Worm (Caenorhabditis elegans): ENCODE data around the gene mec-9.

Gene mec-9

DNA sequence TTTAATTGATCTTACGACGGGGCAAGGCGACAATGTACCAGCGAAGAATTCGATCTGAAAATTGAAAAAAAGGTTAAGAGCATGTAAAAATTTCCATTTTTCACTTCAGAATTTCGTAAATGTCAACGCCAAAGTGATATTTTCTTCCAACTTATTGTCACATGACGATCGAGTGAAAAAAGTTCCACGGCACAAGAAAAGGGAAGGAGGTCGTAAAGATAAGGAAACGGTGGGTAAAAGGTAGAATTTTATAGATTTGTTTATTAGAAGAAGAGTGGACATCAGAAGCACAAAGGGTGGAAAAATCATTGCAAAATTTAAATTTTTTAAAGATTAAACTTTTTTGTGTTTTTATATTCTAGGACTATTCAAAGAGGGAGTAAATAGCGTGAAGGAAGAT is 13.0 kb upstream of the mec-9 start:
- TF ChIP-seq him-1 (tag; optimal IDR thresholded peaks at IDR 0.05) (no peak), dao-5 (tag; optimal IDR thresholded peaks at IDR 0.05) (no peak), W03F9.2 (tag; optimal IDR thresholded peaks at IDR 0.05) (no peak)

DNA sequence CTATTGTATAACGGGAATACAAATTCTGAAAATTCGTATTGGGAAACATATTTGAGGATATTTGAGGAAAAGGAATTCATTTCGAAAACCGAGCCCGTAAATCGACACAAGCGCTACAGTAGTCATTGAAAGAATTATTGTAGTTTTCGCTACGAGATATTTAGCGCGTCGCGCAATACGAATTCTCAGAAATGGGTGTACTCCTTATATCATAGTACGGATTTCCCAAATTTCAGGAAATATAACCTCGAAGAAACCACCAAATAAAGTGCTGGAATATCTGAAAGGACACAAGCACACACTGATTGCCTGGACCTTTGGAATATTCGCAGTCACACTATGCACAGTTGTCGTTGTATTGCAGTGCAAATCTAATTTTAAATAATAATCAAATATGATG is 12.5 kb upstream of the mec-9 start:
- TF ChIP-seq him-1 (tag; optimal IDR thresholded peaks at IDR 0.05) = no peak
- no peak for TF ChIP-seq dao-5 (tag; optimal IDR thresholded peaks at IDR 0.05)
- no peak for TF ChIP-seq W03F9.2 (tag; optimal IDR thresholded peaks at IDR 0.05)

DNA sequence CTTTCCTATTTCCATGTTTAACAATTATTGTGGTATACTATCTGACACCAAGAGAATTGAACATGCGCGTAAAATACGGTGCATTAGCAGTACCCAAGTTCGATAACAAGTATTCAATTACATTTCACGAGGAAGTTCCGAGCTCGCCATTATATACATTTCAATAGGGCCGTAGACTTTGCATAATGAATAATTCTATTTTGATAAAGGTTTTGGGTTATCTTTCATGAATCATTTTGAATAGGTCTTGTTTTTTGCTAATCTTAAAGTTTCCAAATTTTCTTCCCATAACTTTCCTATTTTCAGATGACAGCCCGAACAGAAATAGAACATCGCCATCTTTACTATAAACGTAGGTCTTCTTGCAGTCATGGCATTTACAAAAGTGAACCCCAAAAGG is 11.3 kb upstream of the mec-9 start, which contains the start of gene C50H2.13:
C50H2.13 (plus strand) TSS at position 301 of the 400 bp plus-strand sequence.
- TF ChIP-seq him-1 (tag; optimal IDR thresholded peaks at IDR 0.05) (no peak), dao-5 (tag; optimal IDR thresholded peaks at IDR 0.05) (no peak), W03F9.2 (tag; optimal IDR thresholded peaks at IDR 0.05) (no peak)

DNA sequence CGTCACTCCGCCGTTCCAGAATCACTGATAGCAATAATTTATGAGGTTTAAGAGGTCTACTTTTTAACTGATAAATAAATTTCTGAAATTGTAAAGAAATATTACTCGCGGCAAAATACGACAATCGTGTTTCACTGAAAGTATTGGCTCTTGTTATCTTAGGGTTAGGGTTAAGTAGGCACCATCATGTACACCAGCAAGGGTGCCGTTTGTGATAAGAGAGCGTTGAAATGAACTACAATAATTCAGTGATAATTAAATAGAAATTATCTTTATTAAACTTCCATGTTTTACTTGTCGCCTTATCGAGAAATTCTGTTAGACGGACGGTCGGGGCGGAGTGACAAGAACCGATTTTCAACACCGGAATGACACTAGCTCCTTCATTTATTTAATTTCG is 10.7 kb upstream of the mec-9 start:
- TF ChIP-seq him-1 (tag; optimal IDR thresholded peaks at IDR 0.05) = no peak
- no peak for TF ChIP-seq dao-5 (tag; optimal IDR thresholded peaks at IDR 0.05)
- no peak for TF ChIP-seq W03F9.2 (tag; optimal IDR thresholded peaks at IDR 0.05)

DNA sequence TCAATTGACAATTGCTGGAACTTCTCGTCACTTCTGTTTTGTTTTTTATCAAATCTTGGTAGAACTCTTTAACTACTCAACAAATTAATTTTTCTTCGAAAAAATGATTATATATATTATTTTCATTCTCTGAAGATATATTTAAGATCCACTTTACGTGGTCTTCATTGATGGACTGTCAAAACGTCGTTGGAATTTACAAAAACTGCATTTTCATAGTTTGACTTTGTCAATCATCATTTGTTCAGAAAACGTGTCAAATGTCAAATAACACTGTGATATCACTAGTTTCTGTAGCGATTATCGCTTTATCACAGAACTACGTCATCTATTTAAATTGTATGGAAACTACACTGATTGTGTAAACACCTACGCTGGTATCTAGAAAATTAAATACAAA is 9.5 kb upstream of the mec-9 start:
- TF ChIP-seq W03F9.2 (tag; optimal IDR thresholded peaks at IDR 0.05) (no peak), him-1 (tag; optimal IDR thresholded peaks at IDR 0.05) (no peak), dao-5 (tag; optimal IDR thresholded peaks at IDR 0.05) (no peak)

DNA sequence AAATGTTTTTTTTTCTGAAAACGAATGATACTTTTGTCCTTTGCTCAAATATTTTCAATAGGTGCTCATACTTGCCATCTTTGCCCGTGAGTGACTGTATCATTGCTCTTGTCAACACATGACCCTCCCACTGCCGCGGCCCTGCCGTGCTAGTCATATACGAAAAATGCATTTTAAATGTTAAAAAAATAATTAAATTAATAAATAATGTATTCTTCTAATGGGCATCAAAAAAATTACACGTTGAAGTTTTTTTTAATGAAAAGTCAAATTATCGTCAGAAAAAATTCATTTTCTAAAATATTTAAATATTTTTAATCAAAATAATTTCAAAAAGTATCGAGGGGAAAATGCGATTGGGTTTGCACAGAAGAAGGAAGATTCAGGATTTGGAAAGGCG is 7.6 kb upstream of the mec-9 start, which contains the start of gene C50H2.7:
C50H2.7 (plus strand) TSS at position 301 of the 400 bp plus-strand sequence.
- TF ChIP-seq him-1 (tag; optimal IDR thresholded peaks at IDR 0.05) (no peak), W03F9.2 (tag; optimal IDR thresholded peaks at IDR 0.05) (no peak), dao-5 (tag; optimal IDR thresholded peaks at IDR 0.05) (no peak)

DNA sequence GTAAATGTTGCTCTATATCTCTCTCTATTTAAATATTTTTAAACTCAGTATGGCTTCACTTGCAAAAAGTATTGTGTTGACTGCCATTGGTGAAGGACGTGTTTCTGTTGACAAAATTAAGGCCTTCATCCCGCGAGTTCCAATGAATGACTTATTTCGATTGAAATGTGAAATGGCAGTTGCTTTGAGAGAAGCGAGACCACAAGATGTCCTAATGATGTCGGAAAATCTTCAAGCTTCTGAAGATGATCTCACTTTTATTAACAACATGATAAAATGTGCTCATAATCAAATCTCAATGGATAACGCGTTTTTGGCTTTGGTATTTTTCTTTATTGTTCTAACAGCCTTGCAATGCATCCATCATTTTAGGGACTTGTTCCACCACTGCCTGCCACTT is 6.4 kb upstream of the mec-9 start, which contains the start of gene ceh-75:
ceh-75 (plus strand) TSS at position 50 of the 400 bp plus-strand sequence.
- TF ChIP-seq W03F9.2 (tag; optimal IDR thresholded peaks at IDR 0.05) (no peak), him-1 (tag; optimal IDR thresholded peaks at IDR 0.05) (no peak), dao-5 (tag; optimal IDR thresholded peaks at IDR 0.05) (no peak)

DNA sequence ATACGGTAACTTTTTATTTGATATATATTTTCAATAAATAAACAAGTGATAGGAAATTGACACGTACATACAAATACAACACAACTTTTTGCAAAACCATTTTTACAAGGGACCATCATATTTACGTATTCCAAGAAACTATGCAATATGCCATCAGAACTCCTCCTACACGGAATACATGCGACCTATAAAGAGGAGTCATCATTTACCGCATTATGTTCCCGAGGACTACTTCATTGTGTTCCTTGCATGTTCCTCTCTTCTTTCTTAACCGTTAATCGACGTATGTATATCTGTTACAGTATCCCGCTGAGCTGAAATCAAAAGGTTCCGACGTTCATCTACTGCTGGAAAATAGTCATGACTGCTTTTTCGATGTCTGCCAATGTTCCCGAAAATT is 3.5 kb upstream of the mec-9 start, which contains the start of gene C50H2.5:
C50H2.5 (plus strand) TSS at position 301 of the 400 bp plus-strand sequence.
- TF ChIP-seq him-1 (tag; optimal IDR thresholded peaks at IDR 0.05) = no peak

DNA sequence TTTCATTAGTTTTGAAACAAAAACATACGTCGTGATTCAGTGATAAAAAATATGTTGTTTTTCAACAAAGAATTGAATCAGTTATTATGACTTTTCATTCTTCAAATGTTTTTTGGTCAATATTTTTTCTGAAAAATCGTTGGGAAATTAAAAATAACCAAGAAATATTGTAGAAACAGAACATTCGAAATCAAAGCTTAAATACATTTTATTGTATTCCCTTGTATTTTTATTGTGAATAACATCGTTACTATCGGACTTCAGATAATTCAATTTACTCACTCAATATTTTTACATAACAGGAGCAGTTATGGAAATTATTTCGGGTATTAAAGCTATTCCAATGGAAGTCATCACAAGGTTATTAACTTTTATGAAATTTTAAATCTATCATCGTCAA is 1.7 kb upstream of the mec-9 start, which contains the start of gene C50H2.4:
C50H2.4 (plus strand) TSS at position 301 of the 400 bp plus-strand sequence.
- TF ChIP-seq him-1 (tag; optimal IDR thresholded peaks at IDR 0.05) = no peak
- TF ChIP-seq W03F9.2 (tag; optimal IDR thresholded peaks at IDR 0.05) = no peak
- no peak for TF ChIP-seq dao-5 (tag; optimal IDR thresholded peaks at IDR 0.05)

DNA sequence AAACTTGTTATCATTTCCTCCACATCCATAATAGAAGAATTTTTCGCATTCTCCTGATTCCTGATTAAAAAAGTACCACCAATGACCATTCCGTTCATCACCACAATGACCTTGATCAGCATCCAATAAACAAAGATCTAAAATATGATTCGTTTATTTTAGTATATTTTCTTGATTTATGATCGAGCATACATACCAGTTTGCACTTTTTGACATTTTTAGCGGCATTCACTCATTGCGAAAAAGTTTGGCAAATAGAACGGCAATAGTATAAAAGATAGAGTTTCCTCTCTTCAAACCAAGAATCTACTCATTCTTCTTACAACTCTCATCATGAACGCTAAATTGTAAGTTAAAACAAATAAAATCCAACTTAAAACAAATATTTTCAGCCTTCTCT is 1.1 kb downstream of the mec-9 start, which contains the start of gene fipr-10:
fipr-10 (plus strand) TSS at position 301 of the 400 bp plus-strand sequence.
- no peak for TF ChIP-seq dao-5 (tag; optimal IDR thresholded peaks at IDR 0.05)
- no peak for TF ChIP-seq W03F9.2 (tag; optimal IDR thresholded peaks at IDR 0.05)
- no peak for TF ChIP-seq him-1 (tag; optimal IDR thresholded peaks at IDR 0.05)

DNA sequence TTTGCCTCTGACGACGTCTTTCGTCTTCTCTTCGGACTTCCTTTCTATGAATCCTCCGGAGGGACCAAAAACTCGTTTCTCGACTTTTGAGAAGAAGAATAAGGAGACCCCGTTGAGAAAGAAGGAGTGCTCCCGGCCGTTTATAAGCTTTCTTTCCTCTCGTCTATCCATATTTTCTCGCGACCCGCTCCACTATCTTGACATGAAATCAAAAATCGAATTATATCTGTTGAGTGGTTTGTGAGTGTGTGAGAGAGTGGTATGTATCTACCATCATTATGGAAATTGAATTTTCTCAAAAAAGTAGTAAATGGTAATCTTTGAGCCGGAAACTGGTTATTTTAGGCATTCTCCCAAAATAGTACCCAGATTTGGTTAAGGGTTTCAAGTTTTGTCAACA is 3.8 kb downstream of the mec-9 start:
- TF ChIP-seq dao-5 (tag; optimal IDR thresholded peaks at IDR 0.05) (no peak), him-1 (tag; optimal IDR thresholded peaks at IDR 0.05) (no peak), W03F9.2 (tag; optimal IDR thresholded peaks at IDR 0.05) (no peak)

DNA sequence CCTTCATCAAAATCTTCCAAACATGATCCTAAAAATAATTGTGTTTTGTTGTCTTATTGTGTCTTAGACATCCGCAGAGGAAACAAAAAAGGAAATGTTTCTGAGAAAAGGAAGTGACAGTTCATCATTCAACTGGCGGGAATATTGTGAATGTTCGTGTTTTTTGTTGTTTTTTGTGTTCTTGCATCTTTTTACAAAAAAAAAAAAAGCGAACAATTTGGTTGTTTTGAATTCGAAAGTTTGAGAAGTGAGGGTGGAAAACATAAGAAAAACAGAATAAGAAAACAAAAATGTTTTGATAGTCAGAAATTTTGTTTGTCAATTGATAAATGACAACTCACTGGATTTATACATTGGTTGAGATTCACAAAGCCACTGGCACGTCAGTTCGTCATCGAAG is 5.3 kb downstream of the mec-9 start:
- TF ChIP-seq him-1 (tag; optimal IDR thresholded peaks at IDR 0.05) (no peak), dao-5 (tag; optimal IDR thresholded peaks at IDR 0.05) (no peak), W03F9.2 (tag; optimal IDR thresholded peaks at IDR 0.05) (no peak)

DNA sequence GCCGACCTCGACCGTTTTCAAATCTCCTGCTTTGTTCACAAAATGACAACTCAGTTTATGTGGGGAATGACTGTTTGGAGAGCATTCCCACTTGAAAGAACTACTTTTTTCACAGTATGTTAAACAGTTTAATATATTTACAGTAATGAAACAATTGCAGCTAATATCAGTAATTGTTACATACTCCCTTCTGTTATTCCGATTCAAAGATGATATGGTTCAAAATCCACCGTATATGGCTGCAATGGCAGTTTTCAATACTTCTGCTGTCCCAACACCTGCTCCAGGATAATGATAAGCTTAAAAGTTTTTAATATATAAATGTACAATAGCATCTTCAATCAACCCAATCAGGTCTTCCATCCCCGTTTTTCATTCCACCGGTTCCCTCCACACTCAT is 7.7 kb downstream of the mec-9 start:
- TF ChIP-seq him-1 (tag; optimal IDR thresholded peaks at IDR 0.05) = no peak
- TF ChIP-seq dao-5 (tag; optimal IDR thresholded peaks at IDR 0.05) = no peak

DNA sequence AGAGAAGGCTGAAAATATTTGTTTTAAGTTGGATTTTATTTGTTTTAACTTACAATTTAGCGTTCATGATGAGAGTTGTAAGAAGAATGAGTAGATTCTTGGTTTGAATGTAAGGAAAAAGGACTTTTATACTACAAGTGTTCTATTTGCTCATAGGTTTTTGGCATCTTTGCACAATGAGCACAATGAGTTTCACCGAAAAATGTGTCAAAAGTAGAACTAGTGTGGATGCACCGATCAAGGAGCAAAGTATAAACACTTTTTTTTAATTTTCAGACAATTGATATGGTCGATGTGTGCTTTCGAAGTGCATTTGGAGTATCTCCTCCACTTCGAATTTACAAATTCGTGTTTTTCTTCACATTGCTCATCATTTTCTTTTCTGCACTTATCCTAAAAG is 8.8 kb downstream of the mec-9 start, which contains the start of gene fipr-11:
fipr-11 (minus strand) TSS at position 101 of the 400 bp plus-strand sequence.
- no peak for TF ChIP-seq W03F9.2 (tag; optimal IDR thresholded peaks at IDR 0.05)
- no peak for TF ChIP-seq dao-5 (tag; optimal IDR thresholded peaks at IDR 0.05)
- no peak for TF ChIP-seq him-1 (tag; optimal IDR thresholded peaks at IDR 0.05)

DNA sequence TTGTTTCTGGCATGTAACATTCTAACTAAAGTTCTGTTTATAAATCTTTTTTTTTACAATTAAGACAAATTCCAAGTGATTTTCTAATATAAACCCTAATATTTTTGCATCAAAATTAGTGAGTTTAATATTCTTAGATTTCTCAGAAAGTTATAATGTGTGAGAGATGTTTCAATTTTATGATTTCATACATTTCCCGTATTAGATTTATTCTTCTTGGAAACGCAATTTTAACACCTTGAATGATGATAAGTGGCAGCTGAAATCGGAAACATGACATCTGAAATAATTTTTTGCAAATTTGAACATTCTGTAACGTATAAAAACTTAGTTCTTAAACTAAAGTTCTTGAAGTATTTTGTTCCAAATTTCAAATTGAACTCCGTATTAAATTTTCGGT is 13.8 kb downstream of the mec-9 start:
- TF ChIP-seq W03F9.2 (tag; optimal IDR thresholded peaks at IDR 0.05) (no peak), him-1 (tag; optimal IDR thresholded peaks at IDR 0.05) (no peak), dao-5 (tag; optimal IDR thresholded peaks at IDR 0.05) (no peak)

Data from whole organism, L4/young adult.